Worm (Caenorhabditis elegans) whole organism, L1 larva: Measurements from ENCODE around the gene B0244.15.

Experiments
- C34B4.2 ChIP-seq: sonication (generic microtip); optimal IDR thresholded peaks from 2 replicates; lab custom pipeline; 2017; ENCODE audit warnings: mild to moderate bottlenecking, missing genetic modification characterization, missing compliant biosample characterization
- F16B12.6 ChIP-seq: fragments of 150-350 bp; optimal IDR thresholded peaks from 2 replicates; lab custom pipeline; 2014; ENCODE audit warnings: missing biosample characterization, missing genetic modification characterization
- Y116A8C.19 ChIP-seq: sonication (generic microtip); optimal IDR thresholded peaks from 2 replicates; lab custom pipeline; 2016; ENCODE audit warnings: missing compliant biosample characterization, missing genetic modification characterization, borderline replicate concordance
- alr-1 ChIP-seq: fragments of 200-800 bp; sonication (Bioruptor generic); optimal IDR thresholded peaks from 2 replicates; lab custom pipeline; 2018; ENCODE audit warnings: borderline replicate concordance, mild to moderate bottlenecking, missing genetic modification characterization, missing compliant biosample characterization
- aly-2 ChIP-seq: fragments of 150-350 bp; optimal IDR thresholded peaks from 2 replicates; lab custom pipeline; 2014; ENCODE audit warnings: missing biosample characterization, missing genetic modification characterization
- ama-1 ChIP-seq: fragments of 150-350 bp; optimal IDR thresholded peaks from 2 replicates; lab custom pipeline; 2014
- blmp-1 ChIP-seq: fragments of 150-350 bp; optimal IDR thresholded peaks from 2 replicates; lab custom pipeline; 2014; ENCODE audit warnings: missing biosample characterization, missing genetic modification characterization
- ceh-8 ChIP-seq: fragments of 200-800 bp; sonication (Bioruptor generic); optimal IDR thresholded peaks from 2 replicates; lab custom pipeline; 2018; ENCODE audit warnings: mild to moderate bottlenecking, missing genetic modification characterization, moderate library complexity, missing compliant biosample characterization
- ceh-88 ChIP-seq: fragments of 200-800 bp; sonication (Bioruptor generic); IDR thresholded peaks from 2 replicates; pipeline ENCODE4 v1.3.6; 2022; ENCODE audit warnings: missing genetic modification characterization, missing compliant biosample characterization
- dsc-1 ChIP-seq: sonication (generic microtip); optimal IDR thresholded peaks from 2 replicates; lab custom pipeline; 2016; ENCODE audit warnings: mild to moderate bottlenecking, missing genetic modification characterization, missing compliant biosample characterization
- efl-1 ChIP-seq, 4 experiments: fragments of 150-350 bp; optimal IDR thresholded peaks in 3 of 4; peaks in 1 of 4; 1 replicate in 1 of 4; 2 replicates in 3 of 4; lab custom pipeline; 2014; ENCODE audit warnings: missing biosample characterization in 2 of 4, missing genetic modification characterization in 2 of 4, missing genetic modification reagents in 2 of 4
- efl-3 ChIP-seq: fragments of 200-800 bp; sonication (Bioruptor generic); optimal IDR thresholded peaks from 2 replicates; lab custom pipeline; 2018; ENCODE audit warnings: mild to moderate bottlenecking, missing genetic modification characterization, missing compliant biosample characterization
- egl-13 ChIP-seq: sonication (generic microtip); optimal IDR thresholded peaks from 2 replicates; lab custom pipeline; 2016; ENCODE audit warnings: missing genotype, missing genetic modification reagents, missing genetic modification characterization, missing compliant biosample characterization
- egl-27 ChIP-seq, 2 experiments: fragments of 150-350 bp in 1 of 2; sonication (generic microtip); optimal IDR thresholded peaks; 3 replicates each; lab custom pipeline; 2017 to 2018; ENCODE audit warnings: missing biosample characterization in 2 of 2, missing genetic modification characterization in 2 of 2, missing genetic modification reagents in 2 of 2
- elt-2 ChIP-seq: sonication (generic microtip); optimal IDR thresholded peaks from 2 replicates; lab custom pipeline; 2016; ENCODE audit warnings: missing genetic modification characterization, mild to moderate bottlenecking, inconsistent platforms, missing compliant biosample characterization, missing genetic modification reagents
- fkh-8 ChIP-seq: sonication (generic microtip); optimal IDR thresholded peaks from 2 replicates; lab custom pipeline; 2016; ENCODE audit warnings: mild to moderate bottlenecking, missing genetic modification characterization, missing compliant biosample characterization
- fos-1 ChIP-seq: fragments of 150-350 bp; optimal IDR thresholded peaks from 2 replicates; lab custom pipeline; 2014; ENCODE audit warnings: missing biosample characterization, missing genetic modification characterization
- grh-1 ChIP-seq: fragments of 200-800 bp; sonication (Bioruptor generic); IDR thresholded peaks from 2 replicates; pipeline ENCODE4 v1.3.6; 2022; ENCODE audit warnings: missing genetic modification reagents, missing genetic modification characterization, missing compliant biosample characterization
- hlh-17 ChIP-seq: fragments of 200-800 bp; sonication (Bioruptor generic); optimal IDR thresholded peaks from 2 replicates; lab custom pipeline; 2018; ENCODE audit warnings: missing genetic modification characterization, mild to moderate bottlenecking, missing compliant biosample characterization, moderate library complexity, borderline replicate concordance
- hlh-4 ChIP-seq: sonication (generic microtip); optimal IDR thresholded peaks from 2 replicates; lab custom pipeline; 2016; ENCODE audit warnings: mild to moderate bottlenecking, missing genetic modification characterization, missing compliant biosample characterization
- irx-1 ChIP-seq: sonication (generic microtip); optimal IDR thresholded peaks from 2 replicates; lab custom pipeline; 2016; ENCODE audit warnings: missing genetic modification characterization, missing compliant biosample characterization
- isw-1 ChIP-seq: fragments of 200-800 bp; sonication (Bioruptor generic); IDR thresholded peaks from 2 replicates; pipeline ENCODE4 v1.3.6; 2022; ENCODE audit warnings: missing genetic modification characterization, missing compliant biosample characterization
- jun-1 ChIP-seq: fragments of 150-350 bp; optimal IDR thresholded peaks from 2 replicates; lab custom pipeline; 2014; ENCODE audit warnings: missing biosample characterization, missing genetic modification reagents, missing genetic modification characterization
- lin-13 ChIP-seq: fragments of 150-350 bp; optimal IDR thresholded peaks from 2 replicates; lab custom pipeline; 2014; ENCODE audit warnings: missing biosample characterization, missing genetic modification reagents, missing genetic modification characterization
- lin-39 ChIP-seq: fragments of 150-350 bp; optimal IDR thresholded peaks from 2 replicates; lab custom pipeline; 2014; ENCODE audit warnings: missing biosample characterization, missing genetic modification reagents, missing genetic modification characterization
- lir-3 ChIP-seq: sonication (generic microtip); optimal IDR thresholded peaks from 2 replicates; lab custom pipeline; 2016; ENCODE audit warnings: mild to moderate bottlenecking, missing genetic modification characterization, moderate library complexity, missing compliant biosample characterization; ENCODE audit not compliant: poor library complexity
- mab-9 ChIP-seq: fragments of 200-800 bp; sonication (Bioruptor generic); IDR thresholded peaks from 2 replicates; pipeline ENCODE4 v1.3.6; 2022; ENCODE audit warnings: missing genetic modification reagents, missing genetic modification characterization, missing compliant biosample characterization
- nhr-11 ChIP-seq: fragments of 150-350 bp; optimal IDR thresholded peaks from 2 replicates; lab custom pipeline; 2014; ENCODE audit warnings: missing biosample characterization, missing genetic modification characterization
- nhr-237 ChIP-seq: fragments of 150-350 bp; optimal IDR thresholded peaks from 2 replicates; lab custom pipeline; 2014; ENCODE audit warnings: missing biosample characterization, missing genetic modification characterization
- nhr-28 ChIP-seq: fragments of 150-350 bp; optimal IDR thresholded peaks from 2 replicates; lab custom pipeline; 2014; ENCODE audit warnings: missing biosample characterization, missing genetic modification characterization
- nhr-47 ChIP-seq: sonication (generic microtip); optimal IDR thresholded peaks from 2 replicates; lab custom pipeline; 2016; ENCODE audit warnings: mild to moderate bottlenecking, missing genetic modification characterization, moderate library complexity, missing compliant biosample characterization
- nhr-71 ChIP-seq: sonication (generic microtip); optimal IDR thresholded peaks from 2 replicates; lab custom pipeline; 2016; ENCODE audit warnings: mild to moderate bottlenecking, missing genetic modification characterization, moderate library complexity, missing compliant biosample characterization
- nhr-76 ChIP-seq: sonication (generic microtip); optimal IDR thresholded peaks from 2 replicates; lab custom pipeline; 2017; ENCODE audit warnings: missing biosample characterization, missing genetic modification characterization
- nhr-77 ChIP-seq: fragments of 150-350 bp; optimal IDR thresholded peaks from 2 replicates; lab custom pipeline; 2014; ENCODE audit warnings: missing biosample characterization, missing genetic modification characterization
- nhr-85 ChIP-seq: sonication (generic microtip); peaks from one replicate; lab custom pipeline; 2016; ENCODE audit warnings: missing genetic modification characterization, inconsistent platforms, missing compliant biosample characterization
- nhr-90 ChIP-seq: sonication (generic microtip); optimal IDR thresholded peaks from 2 replicates; lab custom pipeline; 2016; ENCODE audit warnings: mild to moderate bottlenecking, missing genetic modification characterization, missing compliant biosample characterization; ENCODE audit not compliant: poor library complexity
- pag-3 ChIP-seq: sonication (generic microtip); optimal IDR thresholded peaks from 2 replicates; lab custom pipeline; 2017; ENCODE audit warnings: missing genetic modification characterization, mild to moderate bottlenecking, missing compliant biosample characterization, antibody characterized with exemption, borderline replicate concordance; ENCODE audit not compliant: insufficient read depth
- pqm-1 ChIP-seq: sonication (generic microtip); optimal IDR thresholded peaks from 3 replicates; lab custom pipeline; 2017; ENCODE audit warnings: missing biosample characterization, missing genetic modification characterization
- skn-1 ChIP-seq: fragments of 150-350 bp; optimal IDR thresholded peaks from 2 replicates; lab custom pipeline; 2014; ENCODE audit warnings: missing biosample characterization, missing genetic modification characterization
- snpc-4 ChIP-seq: fragments of 150-350 bp; optimal IDR thresholded peaks from 2 replicates; lab custom pipeline; 2014; ENCODE audit warnings: missing biosample characterization, missing genetic modification characterization
- snu-23 ChIP-seq: sonication (generic microtip); optimal IDR thresholded peaks from 2 replicates; lab custom pipeline; 2016; ENCODE audit warnings: missing genetic modification characterization, missing compliant biosample characterization
- sup-37 ChIP-seq: fragments of 200-800 bp; sonication (Bioruptor generic); optimal IDR thresholded peaks from 2 replicates; lab custom pipeline; 2018; ENCODE audit warnings: mild to moderate bottlenecking, missing genetic modification characterization, missing compliant biosample characterization
- tbx-2 ChIP-seq: sonication (generic microtip); optimal IDR thresholded peaks from 2 replicates; lab custom pipeline; 2016; ENCODE audit warnings: missing genetic modification characterization, missing compliant biosample characterization
- tlp-1 ChIP-seq: fragments of 150-350 bp; optimal IDR thresholded peaks from 2 replicates; lab custom pipeline; 2014; ENCODE audit warnings: missing biosample characterization, missing genetic modification characterization
- unc-130 ChIP-seq: fragments of 150-350 bp; optimal IDR thresholded peaks from 2 replicates; lab custom pipeline; 2017; ENCODE audit warnings: missing biosample characterization, missing genetic modification characterization, inconsistent platforms
- unc-30 ChIP-seq: sonication (generic microtip); optimal IDR thresholded peaks from 2 replicates; lab custom pipeline; 2017; ENCODE audit warnings: missing biosample characterization, missing genetic modification characterization
- unc-62 ChIP-seq: fragments of 150-350 bp; optimal IDR thresholded peaks from 2 replicates; lab custom pipeline; 2014; ENCODE audit warnings: missing biosample characterization, missing genetic modification reagents, missing genetic modification characterization
- unc-86 ChIP-seq: sonication (generic microtip); optimal IDR thresholded peaks from 2 replicates; lab custom pipeline; 2016; ENCODE audit warnings: missing genetic modification characterization, missing compliant biosample characterization
- unc-98 ChIP-seq: fragments of 200-800 bp; sonication (Bioruptor generic); IDR thresholded peaks from 2 replicates; pipeline ENCODE4 v1.3.6; 2022; ENCODE audit warnings: missing genetic modification characterization, missing compliant biosample characterization
- vab-15 ChIP-seq: sonication (generic microtip); optimal IDR thresholded peaks from 2 replicates; lab custom pipeline; 2017; ENCODE audit warnings: missing genotype, mild to moderate bottlenecking, missing genetic modification characterization, missing compliant biosample characterization
- xbp-1 ChIP-seq: sonication (generic microtip); optimal IDR thresholded peaks from 2 replicates; lab custom pipeline; 2016; ENCODE audit warnings: missing genetic modification characterization, missing compliant biosample characterization
- zag-1 ChIP-seq: fragments of 150-350 bp; optimal IDR thresholded peaks from 2 replicates; lab custom pipeline; 2014; ENCODE audit warnings: missing biosample characterization, missing genetic modification characterization
- zip-4 ChIP-seq: fragments of 200-800 bp; sonication (Bioruptor generic); optimal IDR thresholded peaks from 2 replicates; lab custom pipeline; 2018; ENCODE audit warnings: mild to moderate bottlenecking, missing genetic modification characterization, moderate library complexity, missing compliant biosample characterization
- ztf-4 ChIP-seq: fragments of 150-350 bp; optimal IDR thresholded peaks from 2 replicates; lab custom pipeline; 2014; ENCODE audit warnings: missing biosample characterization, missing genetic modification characterization

B0244.15 gene

DNA sequence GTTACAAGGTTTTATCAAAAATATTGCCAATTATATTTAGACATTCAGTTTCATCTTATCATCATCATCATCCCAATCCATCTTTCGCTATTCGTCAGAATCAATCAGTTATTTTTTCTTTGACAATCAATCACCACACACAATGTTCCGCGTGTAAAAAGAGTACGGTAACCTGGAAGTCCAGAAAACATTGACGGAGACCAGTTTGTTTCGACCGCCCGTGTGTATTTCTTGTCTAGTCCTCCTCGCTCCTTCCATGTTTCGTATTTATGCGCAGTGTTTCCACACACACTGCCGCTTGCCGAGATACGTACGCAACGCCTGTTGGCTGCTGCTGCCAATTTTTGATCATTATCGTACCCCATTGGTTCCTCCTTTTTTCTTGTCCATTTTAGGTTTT is 32.5 kb upstream of the B0244.15 start (continued):
- TF ChIP-seq nhr-28 (tag; lab: Kevin White, UChicago) (no peak), tbx-2 (tag; lab: Kevin White, UChicago) (peak; percentile 29), unc-130 (peak; percentile 51), nhr-71 (tag; lab: Kevin White, UChicago) (peak; percentile 37), efl-3 (no peak), F16B12.6 (tag; lab: Kevin White, UChicago) (no peak), hlh-4 (tag; lab: Kevin White, UChicago) (no peak), snu-23 (GFP tag; lab: Kevin White, UChicago) (peak; percentile 58), lin-39 (no peak), ztf-4 (no peak), isw-1 (GFP tag; lab: Robert Waterston, UW) (no peak), egl-13 (tag; lab: Kevin White, UChicago) (no peak), ama-1 (lab: Kevin White, UChicago) (no peak), aly-2 (tag; lab: Kevin White, UChicago) (no peak), nhr-11 (tag; lab: Kevin White, UChicago) (no peak), snpc-4 (tag; lab: Kevin White, UChicago) (no peak), efl-1 (optimal IDR thresholded peaks at IDR 0.05; lab: Kevin White, UChicago) (peak in 1 of 2 experiments; percentile 24), efl-1 (GFP tag; optimal IDR thresholded peaks at IDR 0.05 in 1 of 2; lab: Kevin White, UChicago) (peak in 1 of 2 experiments; percentile 5), fkh-8 (tag; lab: Kevin White, UChicago) (no peak), hlh-17 (GFP tag; lab: Kevin White, UChicago) (no peak), ceh-8 (GFP tag; lab: Kevin White, UChicago) (no peak), elt-2 (tag; lab: Kevin White, UChicago) (peak; percentile 38), unc-98 (GFP tag; lab: Robert Waterston, UW) (no peak), skn-1 (tag; lab: Kevin White, UChicago) (no peak), pag-3 (tag; lab: Kevin White, UChicago) (no peak), tlp-1 (tag; lab: Kevin White, UChicago) (no peak), C34B4.2 (tag; lab: Kevin White, UChicago) (no peak), dsc-1 (tag; lab: Kevin White, UChicago) (no peak), nhr-76 (tag; lab: Kevin White, UChicago) (no peak), nhr-47 (tag; lab: Kevin White, UChicago) (no peak), unc-30 (no peak), unc-86 (tag; lab: Kevin White, UChicago) (no peak), lir-3 (tag; lab: Kevin White, UChicago) (no peak), grh-1 (GFP tag; lab: Robert Waterston, UW) (no peak; the same call in 1 of the 2 replicates), nhr-85 (tag; lab: Kevin White, UChicago) (peak; percentile 80), ceh-88 (no peak), zag-1 (tag; lab: Kevin White, UChicago) (no peak), unc-62 (GFP tag; lab: Kevin White, UChicago) (no peak), zip-4 (GFP tag; lab: Kevin White, UChicago) (no peak), xbp-1 (tag; lab: Kevin White, UChicago) (peak; percentile 30), irx-1 (tag; lab: Kevin White, UChicago) (no peak), lin-13 (GFP tag; lab: Kevin White, UChicago) (no peak), nhr-237 (no peak), nhr-77 (tag; lab: Kevin White, UChicago) (no peak), jun-1 (no peak), nhr-90 (tag; lab: Kevin White, UChicago) (no peak), pqm-1 (tag; lab: Kevin White, UChicago) (no peak), egl-27 (tag; optimal IDR thresholded peaks at IDR 0.05; lab: Kevin White, UChicago) (no peak), blmp-1 (tag; lab: Kevin White, UChicago) (peak; percentile 76), mab-9 (GFP tag; lab: Robert Waterston, UW) (no peak), sup-37 (GFP tag; lab: Kevin White, UChicago) (no peak), vab-15 (tag; lab: Kevin White, UChicago) (no peak), alr-1 (no peak), fos-1 (tag; lab: Kevin White, UChicago) (no peak), Y116A8C.19 (tag; lab: Kevin White, UChicago) (no peak)
